Worm (Caenorhabditis elegans): Measurements from ENCODE around the gene Y45F10D.2.

ce11 chrIV:13783237-13784012 lies 8.9 kb upstream of the Y45F10D.2 start, which contains the start of gene iscu-1:
- TF ChIP-seq madf-9 (GFP tag; conservative IDR thresholded peaks at IDR 0.05) (no peak), fos-1 (tag; optimal IDR thresholded peaks at IDR 0.05) (no peak), R02D3.7 (tag; optimal IDR thresholded peaks at IDR 0.05) (no peak), nhr-28 (tag; optimal IDR thresholded peaks at IDR 0.05) (peak; percentile 57), lin-15B (tag; optimal IDR thresholded peaks at IDR 0.05) (no peak), ZK546.5 (tag; optimal IDR thresholded peaks at IDR 0.05) (no peak), T20F7.1 (GFP tag; optimal IDR thresholded peaks at IDR 0.05) (peak; percentile 75)

All from whole organism, L4 larva.